Worm (Caenorhabditis elegans) whole organism, L4 larva: Measurements from ENCODE around the gene asp-17.
"Not testable (repeated sequence)": the region's sequence is repeated elsewhere in the genome, so short reads cannot be mapped to it uniquely, and the experiment has no call there.

Experiments
- F37D6.2 ChIP-seq: sonication (generic microtip); optimal IDR thresholded peaks from 2 replicates; lab custom pipeline; 2016; ENCODE audit warnings: mild to moderate bottlenecking, missing genetic modification characterization, missing compliant biosample characterization
- ceh-28 ChIP-seq: fragments of 150-350 bp; optimal IDR thresholded peaks from 2 replicates; lab custom pipeline; 2014; ENCODE audit warnings: missing biosample characterization, missing genetic modification reagents, missing genetic modification characterization
- ces-1 ChIP-seq: fragments of 150-350 bp; sonication (generic microtip); optimal IDR thresholded peaks from 4 replicates; lab custom pipeline; 2014; ENCODE audit warnings: missing biosample characterization, missing genetic modification reagents, missing genetic modification characterization
- lin-13 ChIP-seq: fragments of 150-350 bp; optimal IDR thresholded peaks from 2 replicates; lab custom pipeline; 2014; ENCODE audit warnings: missing biosample characterization, missing genetic modification reagents, missing genetic modification characterization
- lir-3 ChIP-seq: sonication (generic microtip); optimal IDR thresholded peaks from 2 replicates; lab custom pipeline; 2016; ENCODE audit warnings: mild to moderate bottlenecking, missing genetic modification characterization, missing compliant biosample characterization
- madf-9 ChIP-seq: fragments of 200-800 bp; sonication (Bioruptor generic); conservative IDR thresholded peaks from 2 replicates; pipeline ENCODE4 v1.3.6; 2022; ENCODE audit warnings: missing genetic modification reagents, missing genetic modification characterization, missing compliant biosample characterization
- mdl-1 ChIP-seq, 2 experiments: fragments of 150-350 bp in 1 of 2; sonication (generic microtip) in 1 of 2; optimal IDR thresholded peaks; 2 replicates each; lab custom pipeline; 2014 to 2017; ENCODE audit warnings: missing biosample characterization in 2 of 2, missing genetic modification characterization in 2 of 2
- nhr-28 ChIP-seq: fragments of 150-350 bp; optimal IDR thresholded peaks from 2 replicates; lab custom pipeline; 2014; ENCODE audit warnings: missing biosample characterization, missing genetic modification characterization
- nhr-41 ChIP-seq: fragments of 200-800 bp; sonication (Bioruptor generic); IDR thresholded peaks from 2 replicates; pipeline ENCODE4 v1.3.6; 2022; ENCODE audit warnings: missing genetic modification reagents, missing genetic modification characterization, missing compliant biosample characterization
- nhr-77 ChIP-seq: fragments of 150-350 bp; optimal IDR thresholded peaks from 2 replicates; lab custom pipeline; 2014; ENCODE audit warnings: missing biosample characterization, missing genetic modification characterization
- pha-4 ChIP-seq, 2 experiments: fragments of 150-350 bp in 1 of 2; fragments of 200-800 bp in 1 of 2; sonication (Bioruptor generic) in 1 of 2; IDR thresholded peaks in 1 of 2; optimal IDR thresholded peaks in 1 of 2; 2 replicates each; pipeline versions ENCODE4 v1.3.6 to Lab custom; 2014 to 2022; ENCODE audit warnings: missing genetic modification characterization in 2 of 2, missing genetic modification reagents in 2 of 2, missing biosample characterization in 1 of 2, missing compliant biosample characterization in 1 of 2
- snpc-4 ChIP-seq: fragments of 150-350 bp; optimal IDR thresholded peaks from 2 replicates; lab custom pipeline; 2014; ENCODE audit warnings: missing biosample characterization, missing genetic modification characterization
- unc-62 ChIP-seq, 3 experiments: fragments of 150-350 bp in 1 of 3; sonication (generic microtip); optimal IDR thresholded peaks in 2 of 3; peaks in 1 of 3; 1 replicate in 1 of 3; 2 replicates in 2 of 3; lab custom pipeline; 2014 to 2017; ENCODE audit warnings: missing biosample characterization in 3 of 3, missing genetic modification characterization in 3 of 3, missing genetic modification reagents in 3 of 3, missing genotype in 1 of 3

ce11 chrV:19014940-19015339 lies 22.2 kb downstream of the asp-17 start:
- not testable (repeated sequence) for TF ChIP-seq lir-3 (tag; lab: Kevin White, UChicago); ces-1; pha-4 (GFP tag; IDR thresholded peaks at IDR 0.05; lab: Robert Waterston, UW); pha-4 (tag; optimal IDR thresholded peaks at IDR 0.05; lab: Kevin White, UChicago); lin-13 (GFP tag; lab: Kevin White, UChicago); unc-62 (GFP tag; optimal IDR thresholded peaks at IDR 0.05 in 1 of 2; lab: Kevin White, UChicago); unc-62 (tag; optimal IDR thresholded peaks at IDR 0.05; lab: Kevin White, UChicago); nhr-28; nhr-77 (tag; lab: Kevin White, UChicago); madf-9 (GFP tag; lab: Robert Waterston, UW); mdl-1 (tag; optimal IDR thresholded peaks at IDR 0.05; lab: Kevin White, UChicago); F37D6.2 (tag; lab: Kevin White, UChicago); nhr-41; snpc-4 (tag; lab: Kevin White, UChicago)
- TF ChIP-seq ceh-28: peak; percentile 65
